Fruit fly (Drosophila melanogaster) whole organism, embryonic: ENCODE measurements around the gene Claspin.

Experiments used
- Abd-B ChIP-seq: fragments of 200-800 bp; sonication (Bioruptor generic); optimal IDR thresholded peaks from 2 replicates; lab custom pipeline; 2018; ENCODE audit warnings: missing biosample characterization, mild to moderate bottlenecking, missing genetic modification characterization, moderate library complexity
- Adf1 ChIP-seq: fragments of 200-800 bp; sonication (Bioruptor generic); IDR thresholded peaks from 2 replicates; pipeline ENCODE4 v1.3.6; 2022; ENCODE audit warnings: missing biosample characterization, missing genetic modification characterization
- B-H1 ChIP-seq: fragments of 200-800 bp; sonication (Bioruptor generic); IDR thresholded peaks from 3 replicates; pipeline ENCODE4 v1.3.6; 2022; ENCODE audit warnings: missing biosample characterization, missing genetic modification characterization
- CG10431 ChIP-seq: fragments of 200-800 bp; sonication (Bioruptor generic); optimal IDR thresholded peaks from 3 replicates; lab custom pipeline; 2018; ENCODE audit warnings: missing biosample characterization, mild to moderate bottlenecking, missing genetic modification characterization
- CG11093 ChIP-seq: fragments of 200-800 bp; sonication (Bioruptor generic); IDR thresholded peaks from 3 replicates; pipeline ENCODE4 v1.3.6; 2022; ENCODE audit warnings: missing biosample characterization, missing genetic modification characterization
- CG11398 ChIP-seq: fragments of 200-800 bp; sonication (Bioruptor generic); optimal IDR thresholded peaks from 2 replicates; lab custom pipeline; 2016; ENCODE audit warnings: missing biosample characterization, missing genetic modification characterization
- CG13424 ChIP-seq: fragments of 200-800 bp; sonication (Bioruptor generic); optimal IDR thresholded peaks from 2 replicates; lab custom pipeline; 2019; ENCODE audit warnings: missing biosample characterization, mild to moderate bottlenecking, missing genetic modification characterization, moderate library complexity
- CG16815 ChIP-seq: fragments of 200-800 bp; sonication (Bioruptor generic); optimal IDR thresholded peaks from 3 replicates; lab custom pipeline; 2017; ENCODE audit warnings: missing biosample characterization, mild to moderate bottlenecking, missing genetic modification characterization
- CG18764 ChIP-seq: fragments of 200-800 bp; sonication (Bioruptor generic); optimal IDR thresholded peaks from 3 replicates; lab custom pipeline; 2016; ENCODE audit warnings: missing biosample characterization, missing genetic modification characterization
- CG2116 ChIP-seq: fragments of 200-800 bp; sonication (Bioruptor generic); optimal IDR thresholded peaks from 3 replicates; lab custom pipeline; 2018; ENCODE audit warnings: missing biosample characterization, mild to moderate bottlenecking, missing genetic modification characterization
- CG3281 ChIP-seq: fragments of 200-800 bp; sonication (Bioruptor generic); optimal IDR thresholded peaks from 3 replicates; lab custom pipeline; 2017; ENCODE audit warnings: missing biosample characterization, mild to moderate bottlenecking, missing genetic modification characterization
- CG34376 ChIP-seq: fragments of 200-800 bp; sonication (Bioruptor generic); optimal IDR thresholded peaks from 2 replicates; lab custom pipeline; 2018; ENCODE audit warnings: missing biosample characterization, mild to moderate bottlenecking, missing genetic modification characterization
- CG6854 ChIP-seq: fragments of 200-800 bp; sonication (Bioruptor generic); optimal IDR thresholded peaks from 3 replicates; lab custom pipeline; 2017; ENCODE audit warnings: missing biosample characterization, mild to moderate bottlenecking, missing genetic modification characterization
- CG9797 ChIP-seq: fragments of 200-800 bp; sonication (Bioruptor generic); optimal IDR thresholded peaks from 3 replicates; lab custom pipeline; 2018; ENCODE audit warnings: missing biosample characterization, mild to moderate bottlenecking, missing genetic modification characterization
- CG9817 ChIP-seq: fragments of 200-800 bp; sonication (Bioruptor generic); optimal IDR thresholded peaks from 2 replicates; lab custom pipeline; 2018; ENCODE audit warnings: missing biosample characterization, mild to moderate bottlenecking, missing genetic modification characterization, moderate library complexity
- CHES-1-like ChIP-seq: fragments of 200-800 bp; sonication (Bioruptor generic); optimal IDR thresholded peaks from 2 replicates; lab custom pipeline; 2016; ENCODE audit warnings: missing biosample characterization, missing genetic modification characterization
- Doc2 ChIP-seq: fragments of 200-800 bp; sonication (Bioruptor generic); IDR thresholded peaks from 2 replicates; pipeline ENCODE4 v1.3.6; 2022; ENCODE audit warnings: missing biosample characterization, missing genetic modification characterization
- E2f2 ChIP-seq: fragments of 200-800 bp; sonication (Bioruptor generic); IDR thresholded peaks from 2 replicates; pipeline ENCODE4 v1.3.6; 2022; ENCODE audit warnings: missing biosample characterization, missing genetic modification characterization
- Fer1 ChIP-seq: fragments of 200-800 bp; sonication (Bioruptor generic); optimal IDR thresholded peaks from 2 replicates; lab custom pipeline; 2017; ENCODE audit warnings: missing biosample characterization, mild to moderate bottlenecking, missing genetic modification characterization
- Jarid2 ChIP-seq: fragments of 200-800 bp; sonication (Bioruptor generic); optimal IDR thresholded peaks from 3 replicates; lab custom pipeline; 2017; ENCODE audit warnings: mild to moderate bottlenecking, missing biosample characterization, missing genetic modification reagents, missing genetic modification characterization
- Myb ChIP-seq: fragments of 200-800 bp; sonication (Bioruptor generic); optimal IDR thresholded peaks from 2 replicates; lab custom pipeline; 2016; ENCODE audit warnings: missing biosample characterization, missing genetic modification characterization
- Nf-YA ChIP-seq: fragments of 200-800 bp; sonication (Bioruptor generic); IDR thresholded peaks from 2 replicates; pipeline ENCODE4 v1.3.6; 2022; ENCODE audit warnings: missing biosample characterization, missing genetic modification characterization
- Oli ChIP-seq: fragments of 200-800 bp; sonication (Bioruptor generic); optimal IDR thresholded peaks from 2 replicates; lab custom pipeline; 2018; ENCODE audit warnings: missing biosample characterization, mild to moderate bottlenecking, missing genetic modification characterization, moderate library complexity
- Optix ChIP-seq: fragments of 200-800 bp; sonication (Bioruptor generic); IDR thresholded peaks from 3 replicates; pipeline ENCODE4 v1.3.6; 2022; ENCODE audit warnings: missing biosample characterization, missing genetic modification characterization
- PHDP ChIP-seq: fragments of 200-800 bp; sonication (Bioruptor generic); optimal IDR thresholded peaks from 3 replicates; lab custom pipeline; 2018; ENCODE audit warnings: missing biosample characterization, mild to moderate bottlenecking, missing genetic modification characterization, moderate library complexity
- Rx ChIP-seq: fragments of 200-800 bp; sonication (Bioruptor generic); IDR thresholded peaks from 2 replicates; pipeline ENCODE4 v1.3.6; 2022; ENCODE audit warnings: missing biosample characterization, missing genetic modification characterization
- Tbp ChIP-seq: fragments of >200 bp; optimal IDR thresholded peaks from 2 replicates; lab custom pipeline; 2018; ENCODE audit warnings: missing biosample characterization, missing genetic modification characterization
- YL-1 ChIP-seq: fragments of 200-800 bp; sonication (Bioruptor generic); optimal IDR thresholded peaks from 3 replicates; lab custom pipeline; 2017; ENCODE audit warnings: missing biosample characterization, mild to moderate bottlenecking, missing genetic modification characterization
- ara ChIP-seq: fragments of 200-800 bp; sonication (Bioruptor generic); IDR thresholded peaks from 2 replicates; pipeline ENCODE4 v1.3.6; 2022; ENCODE audit warnings: missing biosample characterization, missing genetic modification characterization
- corto ChIP-seq: fragments of 200-800 bp; sonication (Bioruptor generic); optimal IDR thresholded peaks from 2 replicates; lab custom pipeline; 2016; ENCODE audit warnings: missing biosample characterization, mild to moderate bottlenecking, missing genetic modification characterization, moderate library complexity
- dimm ChIP-seq: fragments of 200-800 bp; sonication (Bioruptor generic); IDR thresholded peaks from 2 replicates; pipeline ENCODE4 v1.3.6; 2022; ENCODE audit warnings: missing biosample characterization, missing genetic modification characterization
- gfzf ChIP-seq: fragments of 200-800 bp; sonication (Bioruptor generic); optimal IDR thresholded peaks from 2 replicates; lab custom pipeline; 2016; ENCODE audit warnings: missing biosample characterization, mild to moderate bottlenecking, missing genetic modification characterization, moderate library complexity
- grau ChIP-seq: fragments of 200-800 bp; optimal IDR thresholded peaks from 3 replicates; lab custom pipeline; 2019; ENCODE audit warnings: missing biosample characterization, mild to moderate bottlenecking, missing genetic modification characterization, moderate library complexity
- gsb-n ChIP-seq: fragments of 200-800 bp; sonication (Bioruptor generic); optimal IDR thresholded peaks from 3 replicates; lab custom pipeline; 2018; ENCODE audit warnings: missing biosample characterization, mild to moderate bottlenecking, missing genetic modification characterization
- hkb ChIP-seq, 2 experiments: fragments of 200-800 bp in 1 of 2; fragments of >200 bp in 1 of 2; sonication (Bioruptor generic) in 1 of 2; IDR thresholded peaks in 1 of 2; optimal IDR thresholded peaks in 1 of 2; 2 replicates each; pipeline versions ENCODE4 v1.3.6 to Lab custom; 2017 to 2022; ENCODE audit warnings: missing biosample characterization in 1 of 2, missing genetic modification characterization in 1 of 2
- jumu ChIP-seq: fragments of 200-800 bp; sonication (Bioruptor generic); optimal IDR thresholded peaks from 3 replicates; lab custom pipeline; 2016; ENCODE audit warnings: missing biosample characterization, missing genetic modification characterization
- klu ChIP-seq: fragments of 200-800 bp; sonication (Bioruptor generic); IDR thresholded peaks from 2 replicates; pipeline ENCODE4 v1.3.6; 2022; ENCODE audit warnings: missing biosample characterization, missing genetic modification characterization
- lab ChIP-seq: fragments of 200-800 bp; sonication (Bioruptor generic); optimal IDR thresholded peaks from 3 replicates; lab custom pipeline; 2017; ENCODE audit warnings: missing biosample characterization, missing genetic modification characterization, mild to moderate bottlenecking, moderate library complexity, missing genetic modification reagents
- lilli ChIP-seq: fragments of 200-800 bp; sonication (Bioruptor generic); optimal IDR thresholded peaks from 3 replicates; lab custom pipeline; 2016; ENCODE audit warnings: missing biosample characterization, missing genetic modification characterization
- odd ChIP-seq: fragments of 200-800 bp; sonication (Bioruptor generic); optimal IDR thresholded peaks from 2 replicates; lab custom pipeline; 2017; ENCODE audit warnings: missing biosample characterization, mild to moderate bottlenecking, missing genetic modification characterization
- p53 ChIP-seq: fragments of 200-800 bp; sonication (Bioruptor generic); optimal IDR thresholded peaks from 2 replicates; lab custom pipeline; 2016; ENCODE audit warnings: missing biosample characterization, missing genetic modification characterization
- pfk ChIP-seq: fragments of 200-800 bp; sonication (Bioruptor generic); optimal IDR thresholded peaks from 2 replicates; lab custom pipeline; 2018; ENCODE audit warnings: missing biosample characterization, mild to moderate bottlenecking, missing genetic modification characterization, moderate library complexity
- pzg ChIP-seq: fragments of 200-800 bp; sonication (Bioruptor generic); optimal IDR thresholded peaks from 3 replicates; lab custom pipeline; 2018; ENCODE audit warnings: missing biosample characterization, mild to moderate bottlenecking, missing genetic modification characterization, moderate library complexity
- repo ChIP-seq: fragments of 200-800 bp; sonication (Bioruptor generic); optimal IDR thresholded peaks from 2 replicates; lab custom pipeline; 2016; ENCODE audit warnings: missing biosample characterization, missing genetic modification characterization
- salm ChIP-seq: fragments of 200-800 bp; sonication (Bioruptor generic); optimal IDR thresholded peaks from 2 replicates; lab custom pipeline; 2018; ENCODE audit warnings: missing biosample characterization, mild to moderate bottlenecking, missing genetic modification characterization
- sqz ChIP-seq: fragments of 200-800 bp; sonication (Bioruptor generic); optimal IDR thresholded peaks from 3 replicates; lab custom pipeline; 2018; ENCODE audit warnings: missing biosample characterization, mild to moderate bottlenecking, missing genetic modification characterization
- tna ChIP-seq: fragments of 200-800 bp; sonication (Bioruptor generic); IDR thresholded peaks from 2 replicates; pipeline ENCODE4 v1.3.6; 2022; ENCODE audit warnings: missing biosample characterization, missing genetic modification characterization; ENCODE audit not compliant: partially characterized antibody
- usp ChIP-seq: fragments of >200 bp; optimal IDR thresholded peaks from 2 replicates; lab custom pipeline; 2017; ENCODE audit warnings: missing biosample characterization, missing genetic modification characterization
- z ChIP-seq: fragments of 200-800 bp; sonication (Bioruptor generic); IDR thresholded peaks from 3 replicates; pipeline ENCODE4 v1.3.6; 2022; ENCODE audit warnings: missing biosample characterization, missing genetic modification characterization

Claspin gene

DNA sequence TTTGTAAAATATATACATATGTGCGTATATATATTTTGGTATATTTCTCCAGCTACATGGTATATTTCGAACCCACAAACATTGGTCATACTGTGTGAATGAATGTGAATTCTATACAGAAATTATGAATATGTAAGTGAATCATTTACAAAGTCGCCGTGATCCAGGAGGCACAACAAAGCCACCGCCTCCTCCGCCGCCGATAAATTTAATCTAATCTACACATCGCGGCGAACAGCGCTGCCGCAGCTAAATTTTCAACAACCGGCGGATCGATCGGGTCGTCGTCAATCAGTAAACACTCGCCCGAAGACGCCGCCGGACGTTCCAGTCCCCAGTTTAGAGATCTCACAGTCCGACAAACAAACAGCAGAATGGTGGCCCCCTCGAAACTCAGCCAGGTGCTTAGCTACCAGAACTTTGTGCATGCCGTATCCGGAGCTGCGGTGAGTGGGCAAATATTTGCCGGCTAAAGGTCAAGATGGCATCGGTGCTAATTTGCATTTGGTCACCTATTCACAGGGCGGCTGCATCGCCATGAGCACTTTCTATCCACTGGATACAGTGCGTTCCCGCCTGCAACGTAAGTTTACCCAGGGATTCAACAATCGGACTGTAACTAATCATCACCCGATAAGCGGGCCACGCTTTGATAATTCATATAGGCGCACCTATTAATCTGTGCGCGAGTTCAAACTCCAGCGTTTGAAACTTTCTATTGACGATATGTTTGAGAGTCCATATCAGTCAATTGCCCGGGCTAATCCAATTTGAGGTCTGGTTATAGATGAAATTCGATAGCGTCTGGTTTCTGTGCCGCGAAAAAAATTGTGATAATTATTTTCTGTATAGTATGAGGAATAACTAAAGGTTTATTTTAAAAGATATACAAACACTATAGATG lies 5.6 kb downstream of the Claspin start, which contains the start of gene PMP34 (continued):
- peak; percentile 20 for TF ChIP-seq CHES-1-like (GFP tag; lab: Kevin White, UChicago)
- no peak for TF ChIP-seq corto
- TF ChIP-seq p53 (GFP tag; lab: Kevin White, UChicago): no peak
- TF ChIP-seq CG16815 (GFP tag; lab: Kevin White, UChicago): no peak
- no peak for TF ChIP-seq CG11093
- TF ChIP-seq pfk (GFP tag; lab: Kevin White, UChicago): no peak
- TF ChIP-seq sqz (GFP tag; lab: Kevin White, UChicago): no peak
- peak; percentile 31 for TF ChIP-seq Jarid2 (GFP tag; lab: Kevin White, UChicago)
- TF ChIP-seq CG6854 (GFP tag; lab: Kevin White, UChicago): no peak
- no peak for TF ChIP-seq Nf-YA (GFP tag; lab: Robert Waterston, UW)
- no peak for TF ChIP-seq klu (GFP tag; lab: Robert Waterston, UW)
- TF ChIP-seq CG9817 (tag; lab: Kevin White, UChicago): no peak
- TF ChIP-seq usp (GFP tag; lab: Kevin White, UChicago): no peak
- no peak for TF ChIP-seq salm (tag; lab: Kevin White, UChicago)
- no peak for TF ChIP-seq CG10431 (GFP tag; lab: Kevin White, UChicago)
- no peak for TF ChIP-seq ara
- TF ChIP-seq CG18764: no peak
- peak; percentile 76; the same call in 1 of the 2 replicates for TF ChIP-seq Adf1
- TF ChIP-seq Tbp (GFP tag; lab: Kevin White, UChicago): no peak
- no peak for TF ChIP-seq CG13424 (tag; lab: Kevin White, UChicago)
- TF ChIP-seq odd: no peak
- no peak for TF ChIP-seq grau (tag; lab: Kevin White, UChicago)
- no peak for TF ChIP-seq lilli
- TF ChIP-seq Fer1 (GFP tag; lab: Kevin White, UChicago): no peak
- TF ChIP-seq Oli (tag; lab: Kevin White, UChicago): no peak
- TF ChIP-seq YL-1 (GFP tag; lab: Kevin White, UChicago): peak; percentile 34
- TF ChIP-seq Rx (GFP tag; lab: Robert Waterston, UW): no peak
- peak; percentile 11; the same call in 1 of the 2 replicates for TF ChIP-seq E2f2 (GFP tag; lab: Robert Waterston, UW)
- no peak for TF ChIP-seq Optix (GFP tag; lab: Robert Waterston, UW)
- no peak for TF ChIP-seq lab (GFP tag; lab: Kevin White, UChicago)
- no peak for TF ChIP-seq PHDP (tag; lab: Kevin White, UChicago)
- TF ChIP-seq Abd-B (GFP tag; lab: Kevin White, UChicago): no peak
- TF ChIP-seq gfzf (GFP tag; lab: Kevin White, UChicago): peak; percentile 63
- peak; percentile 35 for TF ChIP-seq Myb (GFP tag; lab: Kevin White, UChicago)
- no peak for TF ChIP-seq dimm (GFP tag; lab: Robert Waterston, UW)
- TF ChIP-seq B-H1 (GFP tag; lab: Robert Waterston, UW): no peak
- peak; percentile 22; the same call in 1 of the 2 replicates for TF ChIP-seq tna (GFP tag; lab: Robert Waterston, UW)
- peak; percentile 25 for TF ChIP-seq pzg
- no peak for TF ChIP-seq repo (GFP tag; lab: Kevin White, UChicago)
- TF ChIP-seq Doc2: no peak
- TF ChIP-seq CG2116 (GFP tag; lab: Kevin White, UChicago): no peak
- TF ChIP-seq CG9797 (GFP tag; lab: Kevin White, UChicago): peak; percentile 46
- 0 out of 3 replicates have a peak, but pooled peaks have one; percentile 22 for TF ChIP-seq z (GFP tag; lab: Robert Waterston, UW)
- TF ChIP-seq CG34376 (GFP tag; lab: Kevin White, UChicago): peak; percentile 45
- no peak for TF ChIP-seq CG11398 (GFP tag; lab: Kevin White, UChicago)
- no peak for TF ChIP-seq hkb (optimal IDR thresholded peaks at IDR 0.05; lab: Kevin White, UChicago)
- 0 out of 2 replicates have a peak, but pooled peaks have one; percentile 17 for TF ChIP-seq hkb (GFP tag; IDR thresholded peaks at IDR 0.05; lab: Robert Waterston, UW)
- TF ChIP-seq jumu: no peak
- TF ChIP-seq CG3281: no peak
- TF ChIP-seq gsb-n: no peak
